Worm (Caenorhabditis elegans) whole organism, mixed stage, embryonic: ENCODE data around the gene gst-30.
A peak's percentile ranks its signal among the peaks of the same experiment; 100 is the strongest.
"Not testable (repeated sequence)": the region's sequence is repeated elsewhere in the genome, so short reads cannot be mapped to it uniquely, and the experiment has no call there.

Experiments
- M03D4.4 ChIP-seq: sonication (generic microtip); optimal IDR thresholded peaks from 2 replicates; lab custom pipeline; 2017; ENCODE audit warnings: mild to moderate bottlenecking, missing genetic modification characterization, missing compliant biosample characterization
- bed-3 ChIP-seq: fragments of 200-800 bp; sonication (Bioruptor generic); optimal IDR thresholded peaks from 3 replicates; lab custom pipeline; 2018; ENCODE audit warnings: mild to moderate bottlenecking, missing genetic modification characterization, moderate library complexity, missing compliant biosample characterization
- ceh-39 ChIP-seq: fragments of 150-350 bp; optimal IDR thresholded peaks from 2 replicates; lab custom pipeline; 2014; ENCODE audit warnings: missing biosample characterization, missing genetic modification characterization
- ceh-43 ChIP-seq: fragments of 200-800 bp; sonication (Bioruptor generic); optimal IDR thresholded peaks from 2 replicates; lab custom pipeline; 2018; ENCODE audit warnings: mild to moderate bottlenecking, missing genetic modification characterization, moderate library complexity, missing compliant biosample characterization
- ceh-83 ChIP-seq: fragments of 200-800 bp; sonication (Bioruptor generic); optimal IDR thresholded peaks from 2 replicates; lab custom pipeline; 2018; ENCODE audit warnings: mild to moderate bottlenecking, missing genetic modification characterization, missing compliant biosample characterization
- ces-1 ChIP-seq: fragments of 150-350 bp; optimal IDR thresholded peaks from 2 replicates; lab custom pipeline; 2014; ENCODE audit warnings: missing biosample characterization, missing genetic modification reagents, missing genetic modification characterization
- cnd-1 ChIP-seq: fragments of 200-800 bp; sonication (Bioruptor generic); optimal IDR thresholded peaks from 2 replicates; lab custom pipeline; 2018; ENCODE audit warnings: mild to moderate bottlenecking, missing genetic modification characterization, missing compliant biosample characterization
- drap-1 ChIP-seq: fragments of 200-800 bp; sonication (Bioruptor generic); optimal IDR thresholded peaks from 3 replicates; lab custom pipeline; 2018; ENCODE audit warnings: mild to moderate bottlenecking, missing genetic modification characterization, missing compliant biosample characterization
- elt-3 ChIP-seq: fragments of 150-350 bp; optimal IDR thresholded peaks from 2 replicates; lab custom pipeline; 2014; ENCODE audit warnings: missing biosample characterization, missing genetic modification characterization
- flh-1 ChIP-seq: fragments of 200-800 bp; sonication (Bioruptor generic); optimal IDR thresholded peaks from 2 replicates; lab custom pipeline; 2018; ENCODE audit warnings: mild to moderate bottlenecking, missing genetic modification characterization, moderate library complexity, missing compliant biosample characterization
- ham-2 ChIP-seq: fragments of 200-800 bp; sonication (Bioruptor generic); optimal IDR thresholded peaks from 2 replicates; lab custom pipeline; 2018; ENCODE audit warnings: mild to moderate bottlenecking, missing genetic modification characterization, missing compliant biosample characterization
- hlh-1 ChIP-seq: fragments of 150-350 bp; optimal IDR thresholded peaks from 2 replicates; lab custom pipeline; 2014; ENCODE audit warnings: missing biosample characterization, missing genetic modification reagents, missing genetic modification characterization
- lin-32 ChIP-seq: fragments of 200-800 bp; sonication (Bioruptor generic); optimal IDR thresholded peaks from 2 replicates; lab custom pipeline; 2018; ENCODE audit warnings: mild to moderate bottlenecking, missing genetic modification characterization, missing compliant biosample characterization
- mab-5 ChIP-seq: fragments of 150-350 bp; optimal IDR thresholded peaks from 2 replicates; lab custom pipeline; 2014; ENCODE audit warnings: missing biosample characterization, missing genetic modification characterization
- mep-1 ChIP-seq: fragments of 150-350 bp; optimal IDR thresholded peaks from 2 replicates; lab custom pipeline; 2017; ENCODE audit warnings: missing biosample characterization, missing genetic modification reagents, missing genetic modification characterization, inconsistent platforms
- mls-2 ChIP-seq: sonication (generic microtip); optimal IDR thresholded peaks from 2 replicates; lab custom pipeline; 2016; ENCODE audit warnings: mild to moderate bottlenecking, missing genetic modification characterization, moderate library complexity, missing compliant biosample characterization
- nhr-12 ChIP-seq: fragments of 150-350 bp; optimal IDR thresholded peaks from 2 replicates; lab custom pipeline; 2014; ENCODE audit warnings: missing biosample characterization, missing genetic modification characterization
- nhr-2 ChIP-seq: fragments of 150-350 bp; optimal IDR thresholded peaks from 2 replicates; lab custom pipeline; 2014; ENCODE audit warnings: missing biosample characterization, missing genetic modification characterization
- nhr-237 ChIP-seq: fragments of 150-350 bp; optimal IDR thresholded peaks from 2 replicates; lab custom pipeline; 2014; ENCODE audit warnings: missing biosample characterization, missing genetic modification characterization
- nhr-76 ChIP-seq: sonication (generic microtip); optimal IDR thresholded peaks from 2 replicates; lab custom pipeline; 2017; ENCODE audit warnings: missing biosample characterization, missing genetic modification characterization
- pha-4 ChIP-seq: fragments of 150-350 bp; optimal IDR thresholded peaks from 2 replicates; lab custom pipeline; 2018; ENCODE audit warnings: missing biosample characterization, missing genetic modification reagents, missing genetic modification characterization
- sem-2 ChIP-seq: fragments of 200-800 bp; sonication (Bioruptor generic); optimal IDR thresholded peaks from 2 replicates; lab custom pipeline; 2018; ENCODE audit warnings: mild to moderate bottlenecking, missing genetic modification characterization, missing compliant biosample characterization
- snpc-4 ChIP-seq: fragments of 150-350 bp; optimal IDR thresholded peaks from 2 replicates; lab custom pipeline; 2014; ENCODE audit warnings: missing biosample characterization, missing genetic modification characterization
- sptf-1 ChIP-seq: sonication (generic microtip); optimal IDR thresholded peaks from 2 replicates; lab custom pipeline; 2017; ENCODE audit warnings: mild to moderate bottlenecking, missing genetic modification characterization, moderate library complexity, missing compliant biosample characterization
- tbx-8 ChIP-seq: fragments of 200-800 bp; sonication (Bioruptor generic); optimal IDR thresholded peaks from 2 replicates; lab custom pipeline; 2018; ENCODE audit warnings: mild to moderate bottlenecking, missing genetic modification characterization, moderate library complexity, missing compliant biosample characterization
- unc-120 ChIP-seq: sonication (generic microtip); optimal IDR thresholded peaks from 2 replicates; lab custom pipeline; 2017; ENCODE audit warnings: missing genetic modification characterization, missing compliant biosample characterization; ENCODE audit not compliant: poor library complexity, severe bottlenecking
- unc-39 ChIP-seq: fragments of 150-350 bp; optimal IDR thresholded peaks from 2 replicates; lab custom pipeline; 2014; ENCODE audit warnings: missing biosample characterization, missing genetic modification characterization
- zip-8 ChIP-seq: fragments of 150-350 bp; optimal IDR thresholded peaks from 2 replicates; lab custom pipeline; 2014; ENCODE audit warnings: missing biosample characterization, missing genetic modification characterization
- ztf-11 ChIP-seq: fragments of 150-350 bp; optimal IDR thresholded peaks from 2 replicates; lab custom pipeline; 2014; ENCODE audit warnings: missing biosample characterization, missing genetic modification characterization

The gst-30 gene

ce11 chrII:4941050-4941449, 6.2 kb upstream of the gst-30 start, which contains the start of gene cblc-1:
Gene cblc-1 (minus strand): TSS chrII:4941150.
- TF ChIP-seq unc-120 (tag; lab: Kevin White, UChicago) (no peak), nhr-2 (tag; lab: Kevin White, UChicago) (no peak)

ce11 chrII:4937743-4938142, 2.9 kb upstream of the gst-30 start, which contains the start of gene ZK546.4:
Gene ZK546.4 (plus strand): TSS chrII:4938043.
- TF ChIP-seq nhr-76 (tag; lab: Kevin White, UChicago) (no peak), hlh-1 (no peak), mep-1 (tag; lab: Kevin White, UChicago) (no peak), mls-2 (tag; lab: Kevin White, UChicago) (no peak), drap-1 (no peak), pha-4 (tag; lab: Kevin White, UChicago) (no peak), cnd-1 (tag; lab: Kevin White, UChicago) (no peak), ceh-43 (GFP tag; lab: Kevin White, UChicago) (no peak), M03D4.4 (tag; lab: Kevin White, UChicago) (no peak), nhr-237 (tag; lab: Kevin White, UChicago) (no peak), snpc-4 (tag; lab: Kevin White, UChicago) (no peak)

DNA sequence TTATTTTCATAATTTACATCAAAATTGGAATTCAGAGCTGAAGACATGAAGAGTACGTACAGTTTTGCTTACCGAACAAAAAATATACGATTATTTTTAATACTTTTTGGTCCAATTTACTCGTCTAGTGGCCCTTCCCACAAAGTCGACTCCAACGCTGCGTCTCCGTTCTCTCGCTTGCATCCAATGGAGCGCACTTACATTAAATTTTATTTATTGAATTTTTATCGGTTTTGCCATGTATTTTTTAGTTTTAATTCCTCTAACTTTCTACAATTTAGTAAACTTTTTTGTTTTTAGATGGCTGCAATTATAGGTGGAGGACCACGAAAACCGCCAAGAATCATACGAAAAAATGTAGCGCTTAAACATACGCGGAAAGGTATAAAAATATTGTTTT, 664 bp upstream of the gst-30 start, which contains the start of gene ZK546.5:
Gene ZK546.5, plus strand, starts transcription at position 301 of the 400 bp plus-strand sequence.
- TF ChIP-seq mep-1 (tag; lab: Kevin White, UChicago) (no peak), elt-3 (tag; lab: Kevin White, UChicago) (no peak), nhr-12 (tag; lab: Kevin White, UChicago) (no peak), unc-120 (tag; lab: Kevin White, UChicago) (no peak), sptf-1 (no peak), nhr-76 (tag; lab: Kevin White, UChicago) (no peak), tbx-8 (GFP tag; lab: Kevin White, UChicago) (no peak), ceh-39 (tag; lab: Kevin White, UChicago) (peak; percentile 39), hlh-1 (no peak), snpc-4 (tag; lab: Kevin White, UChicago) (no peak), ces-1 (GFP tag; lab: Kevin White, UChicago) (peak; percentile 71)
- TF ChIP-seq, all 35 proteins: peak for 2

DNA sequence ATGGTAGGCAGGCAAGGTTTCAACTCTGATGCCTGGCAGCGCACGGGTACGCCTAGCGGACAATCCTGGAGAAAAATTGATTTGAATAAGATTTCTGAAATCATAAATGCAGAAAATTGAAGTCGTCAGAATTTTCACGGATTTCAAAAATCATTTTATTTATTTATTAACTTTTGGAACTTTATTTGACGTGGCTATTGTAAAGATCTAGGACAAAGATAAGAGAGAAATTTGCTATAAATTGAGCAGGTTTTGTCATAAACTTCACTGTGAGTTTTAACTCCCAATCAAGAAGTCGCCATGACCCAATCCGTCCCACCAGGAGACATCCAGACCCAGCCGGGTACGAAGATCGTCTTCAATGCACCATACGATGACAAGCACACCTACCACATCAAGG, 2.1 kb downstream of the gst-30 start, which contains the start of gene msp-152:
Gene msp-152, plus strand, starts transcription at position 301 of the 400 bp plus-strand sequence.
- not testable (repeated sequence) for TF ChIP-seq hlh-1; elt-3 (tag; lab: Kevin White, UChicago); ham-2

DNA sequence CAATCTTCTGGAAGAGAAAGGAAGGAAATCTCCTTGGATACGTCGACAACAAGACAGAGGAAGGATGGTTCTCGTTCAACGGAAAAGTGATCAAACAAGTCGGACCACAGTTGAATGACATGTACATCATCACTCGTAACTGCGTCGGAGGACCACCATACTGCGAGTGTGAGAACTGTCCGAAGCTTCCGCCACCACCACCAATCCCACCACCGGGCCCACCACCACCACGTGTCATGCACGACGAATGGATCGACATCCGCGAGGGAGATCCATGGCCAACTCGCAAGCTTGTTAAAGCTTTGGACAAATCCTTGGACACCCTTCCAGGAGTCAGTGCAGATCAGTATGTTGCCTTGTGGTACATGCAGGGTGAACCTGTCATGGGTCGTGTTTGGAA, 3.6 kb downstream of the gst-30 start:
- TF ChIP-seq ztf-11 (no peak), unc-39 (tag; lab: Kevin White, UChicago) (no peak), sem-2 (GFP tag; lab: Kevin White, UChicago) (no peak), lin-32 (GFP tag; lab: Kevin White, UChicago) (no peak), ceh-43 (GFP tag; lab: Kevin White, UChicago) (no peak), hlh-1 (no peak), nhr-76 (tag; lab: Kevin White, UChicago) (no peak), mls-2 (tag; lab: Kevin White, UChicago) (no peak), bed-3 (GFP tag; lab: Kevin White, UChicago) (no peak), ceh-83 (no peak), nhr-237 (tag; lab: Kevin White, UChicago) (no peak), flh-1 (GFP tag; lab: Kevin White, UChicago) (no peak), zip-8 (tag; lab: Kevin White, UChicago) (no peak), snpc-4 (tag; lab: Kevin White, UChicago) (no peak), pha-4 (tag; lab: Kevin White, UChicago) (no peak), elt-3 (tag; lab: Kevin White, UChicago) (no peak), mab-5 (tag; lab: Kevin White, UChicago) (no peak), ceh-39 (tag; lab: Kevin White, UChicago) (no peak)
